Worm (Caenorhabditis elegans): ENCODE measurements around the gene nspf-1.

ce11 chrII:2656606-2657005, 30.8 kb upstream of the nspf-1 start, which contains the start of gene sri-47:
- no peak for TF ChIP-seq ctbp-1 (GFP tag; IDR thresholded peaks at IDR 0.05)
- no peak for TF ChIP-seq nhr-6 (tag; optimal IDR thresholded peaks at IDR 0.05)
- no peak for TF ChIP-seq pqm-1 (tag; optimal IDR thresholded peaks at IDR 0.05)
- TF ChIP-seq nhr-10 (tag; optimal IDR thresholded peaks at IDR 0.05): no peak
- no peak for TF ChIP-seq jun-1 (tag; optimal IDR thresholded peaks at IDR 0.05)
- no peak for TF ChIP-seq mep-1 (tag; optimal IDR thresholded peaks at IDR 0.05)
- no peak for TF ChIP-seq fos-1 (tag; optimal IDR thresholded peaks at IDR 0.05)
- no peak for TF ChIP-seq hif-1 (tag; optimal IDR thresholded peaks at IDR 0.05)

All from whole organism, L4 larva.